Worm (Caenorhabditis elegans) whole organism, L3 larva: ENCODE data around the gene mam-4.

Experiments
- R02D3.7 ChIP-seq: fragments of 150-350 bp; optimal IDR thresholded peaks from 2 replicates; lab custom pipeline; 2014; ENCODE audit warnings: missing biosample characterization, missing genetic modification characterization
- aly-2 ChIP-seq: fragments of 150-350 bp; optimal IDR thresholded peaks from 2 replicates; lab custom pipeline; 2014; ENCODE audit warnings: missing biosample characterization, missing genetic modification characterization
- lin-39 ChIP-seq: fragments of 150-350 bp; optimal IDR thresholded peaks from 2 replicates; lab custom pipeline; 2018; ENCODE audit warnings: missing biosample characterization, missing genetic modification reagents, missing genetic modification characterization
- nhr-25 ChIP-seq: sonication (generic microtip); optimal IDR thresholded peaks from 2 replicates; lab custom pipeline; 2017; ENCODE audit warnings: missing biosample characterization, missing genetic modification characterization
- nhr-76 ChIP-seq: fragments of 150-350 bp; sonication (generic microtip); optimal IDR thresholded peaks from 5 replicates; lab custom pipeline; 2014; ENCODE audit warnings: missing biosample characterization, missing genetic modification characterization

DNA sequence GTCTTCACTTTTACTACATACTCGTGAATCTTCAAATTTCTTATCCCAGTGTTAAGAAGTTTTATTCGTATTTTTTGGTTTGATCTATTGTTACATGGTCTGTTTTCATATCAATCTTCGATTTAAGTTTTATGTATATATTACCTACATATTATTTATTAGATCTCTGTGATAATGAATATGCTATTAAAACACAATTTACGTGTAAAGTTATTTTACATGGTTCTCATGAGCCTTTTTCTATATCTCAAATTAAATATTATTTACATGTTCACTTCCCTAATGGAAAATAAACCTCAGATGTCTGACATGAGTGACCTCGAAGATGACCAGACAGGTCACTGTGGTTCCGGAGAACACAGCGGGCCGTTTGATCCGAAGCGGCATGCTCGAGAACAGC, 3.4 kb upstream of the mam-4 start, which contains the start of gene mxl-1:
- TF ChIP-seq aly-2 (tag; lab: Kevin White, UChicago) (no peak), R02D3.7 (no peak), lin-39 (tag; lab: Kevin White, UChicago) (no peak), nhr-76 (tag; lab: Kevin White, UChicago) (no peak), nhr-25 (tag; lab: Kevin White, UChicago) (no peak)
